Worm (Caenorhabditis elegans): ENCODE measurements around the gene rbm-17.

The rbm-17 gene

ce11 chrIV:11649031-11649430, 10.9 kb downstream of the rbm-17 start, which contains the start of gene ZK809.8:
Gene ZK809.8, minus strand, starts transcription at chrIV:11649064.
- TF ChIP-seq unc-130 (tag; optimal IDR thresholded peaks at IDR 0.05), result peak; percentile 6
- no peak for TF ChIP-seq nhr-76 (tag; optimal IDR thresholded peaks at IDR 0.05)
- no peak for TF ChIP-seq lin-39 (tag; optimal IDR thresholded peaks at IDR 0.05)
- TF ChIP-seq nhr-20 (tag; optimal IDR thresholded peaks at IDR 0.05), result peak; percentile 6
- peak; percentile 31; the same call in 1 of the 2 replicates for TF ChIP-seq nhr-19 (GFP tag; conservative IDR thresholded peaks at IDR 0.05)
- TF ChIP-seq lin-14 (GFP tag; optimal IDR thresholded peaks at IDR 0.05), result peak; percentile 67
- no peak for TF ChIP-seq efl-1 (optimal IDR thresholded peaks at IDR 0.05)
- no peak for TF ChIP-seq efl-1 (GFP tag; optimal IDR thresholded peaks at IDR 0.05 in 1 of 2)
- TF ChIP-seq snu-23 (GFP tag; optimal IDR thresholded peaks at IDR 0.05), result peak; percentile 33
- peak; percentile 41 for TF ChIP-seq rnt-1 (tag; optimal IDR thresholded peaks at IDR 0.05)
- TF ChIP-seq nhr-71 (tag; optimal IDR thresholded peaks at IDR 0.05), result peak; percentile 82
- TF ChIP-seq lsy-2 (tag; optimal IDR thresholded peaks at IDR 0.05), result peak in 1 of 2 experiments; percentile 42

- TF ChIP-seq nhr-47 (tag; optimal IDR thresholded peaks at IDR 0.05) (no peak), fkh-8 (tag; optimal IDR thresholded peaks at IDR 0.05) (no peak), pax-3 (tag; optimal IDR thresholded peaks at IDR 0.05) (no peak), mab-9 (GFP tag; IDR thresholded peaks at IDR 0.05) (no peak), nhr-12 (tag; optimal IDR thresholded peaks at IDR 0.05) (no peak), snu-23 (GFP tag; optimal IDR thresholded peaks at IDR 0.05) (no peak), ceh-88 (GFP tag; IDR thresholded peaks at IDR 0.05) (no peak)
Observed at ce11 chrIV:11650344-11650743, 12.2 kb downstream of the rbm-17 start.

ce11 chrIV:11651965-11652453, 13.9 kb downstream of the rbm-17 start, which contains the start of the genes acl-3 and ndub-6:
Gene acl-3, minus strand, starts transcription at chrIV:11652023.
Gene ndub-6, plus strand, starts transcription at chrIV:11652403.
- TF ChIP-seq dpl-1 (GFP tag; optimal IDR thresholded peaks at IDR 0.05), result peak in 1 of 3 experiments; percentile 11
- no peak for TF ChIP-seq elt-3 (tag; optimal IDR thresholded peaks at IDR 0.05)
- peak; percentile 20 for TF ChIP-seq snu-23 (GFP tag; optimal IDR thresholded peaks at IDR 0.05)
- TF ChIP-seq lsy-2 (tag; optimal IDR thresholded peaks at IDR 0.05), result peak in 1 of 2 experiments; percentile 24
- peak in 1 of 2 experiments; percentile 11 for TF ChIP-seq lin-35 (GFP tag; optimal IDR thresholded peaks at IDR 0.05)

- peak in 1 of 2 experiments; percentile 26 for TF ChIP-seq lsy-2 (tag; optimal IDR thresholded peaks at IDR 0.05)
- no peak for TF ChIP-seq zip-4 (GFP tag; optimal IDR thresholded peaks at IDR 0.05)
Observed at ce11 chrIV:11655370-11655769, 17.3 kb downstream of the rbm-17 start, which contains the start of gene ent-1. Gene ent-1, minus strand, starts transcription at chrIV:11655470.

ce11 chrIV:11656144-11656780, 18.1 kb downstream of the rbm-17 start, which contains the start of gene ZK809.5:
Gene ZK809.5, plus strand, starts transcription at chrIV:11656730.
- TF ChIP-seq nhr-71 (tag; optimal IDR thresholded peaks at IDR 0.05) (peak; percentile 0), lin-35 (GFP tag; optimal IDR thresholded peaks at IDR 0.05) (peak in 1 of 2 experiments; percentile 10), dpl-1 (GFP tag; optimal IDR thresholded peaks at IDR 0.05) (peak in 1 of 3 experiments; percentile 20), efl-1 (optimal IDR thresholded peaks at IDR 0.05) (no peak), efl-1 (GFP tag; optimal IDR thresholded peaks at IDR 0.05 in 1 of 2) (peak in 1 of 2 experiments; percentile 72), skn-1 (tag; optimal IDR thresholded peaks at IDR 0.05) (peak; percentile 13), dsc-1 (tag; optimal IDR thresholded peaks at IDR 0.05) (no peak), blmp-1 (tag; optimal IDR thresholded peaks at IDR 0.05) (peak; percentile 24), unc-98 (GFP tag; IDR thresholded peaks at IDR 0.05) (no peak), Y116A8C.19 (tag; optimal IDR thresholded peaks at IDR 0.05; ENCODE audit: borderline replicate concordance) (no peak), lsy-2 (tag; optimal IDR thresholded peaks at IDR 0.05) (peak in 1 of 2 experiments; percentile 41)

- TF ChIP-seq alr-1 (tag; optimal IDR thresholded peaks at IDR 0.05; ENCODE audit: borderline replicate concordance) (no peak), snu-23 (GFP tag; optimal IDR thresholded peaks at IDR 0.05) (no peak), lin-35 (GFP tag; optimal IDR thresholded peaks at IDR 0.05) (no peak)
Observed at ce11 chrIV:11659794-11660312, 21.7 kb downstream of the rbm-17 start, which contains the start of gene ZK792.1. Gene ZK792.1, plus strand, starts transcription at chrIV:11659844.
